Worm (Caenorhabditis elegans) whole organism, late embryonic: ENCODE measurements around the gene paa-1.

ENCODE experiments used
- C38D4.7 ChIP-seq: fragments of 200-800 bp; sonication (Bioruptor generic); optimal IDR thresholded peaks from 2 replicates; lab custom pipeline; 2018; ENCODE audit warnings: mild to moderate bottlenecking, missing genetic modification characterization, moderate library complexity, missing compliant biosample characterization
- K09A11.1 ChIP-seq: sonication (generic microtip); optimal IDR thresholded peaks from 2 replicates; lab custom pipeline; 2017; ENCODE audit warnings: antibody characterized with exemption, mild to moderate bottlenecking, missing genetic modification characterization, missing compliant biosample characterization; ENCODE audit not compliant: insufficient read depth
- Y22D7AL.16 ChIP-seq: sonication (generic microtip); optimal IDR thresholded peaks from 2 replicates; lab custom pipeline; 2016; ENCODE audit warnings: missing genetic modification characterization, missing compliant biosample characterization
- ahr-1 ChIP-seq: sonication (generic microtip); optimal IDR thresholded peaks from 2 replicates; lab custom pipeline; 2016; ENCODE audit warnings: missing genetic modification characterization, missing compliant biosample characterization
- ama-1 ChIP-seq: fragments of 150-350 bp; optimal IDR thresholded peaks from 2 replicates; lab custom pipeline; 2014
- ceh-14 ChIP-seq: sonication (generic microtip); optimal IDR thresholded peaks from 2 replicates; lab custom pipeline; 2016; ENCODE audit warnings: missing genotype, missing genetic modification characterization, missing compliant biosample characterization
- ceh-18 ChIP-seq: sonication (generic microtip); optimal IDR thresholded peaks from 2 replicates; lab custom pipeline; 2016; ENCODE audit warnings: missing genetic modification characterization, missing compliant biosample characterization
- ceh-2 ChIP-seq: sonication (generic microtip); optimal IDR thresholded peaks from 2 replicates; lab custom pipeline; 2016; ENCODE audit warnings: missing genotype, missing genetic modification characterization, missing compliant biosample characterization
- ceh-30 ChIP-seq: fragments of 150-350 bp; optimal IDR thresholded peaks from 2 replicates; lab custom pipeline; 2014; ENCODE audit warnings: missing biosample characterization, missing genetic modification characterization
- ceh-31 ChIP-seq: sonication (generic microtip); optimal IDR thresholded peaks from 2 replicates; lab custom pipeline; 2016; ENCODE audit warnings: missing genetic modification characterization, missing compliant biosample characterization
- ceh-34 ChIP-seq: sonication (generic microtip); optimal IDR thresholded peaks from 2 replicates; lab custom pipeline; 2016; ENCODE audit warnings: mild to moderate bottlenecking, missing genetic modification characterization, missing compliant biosample characterization
- ceh-45 ChIP-seq: fragments of 200-800 bp; sonication (Bioruptor generic); IDR thresholded peaks from 2 replicates; pipeline ENCODE4 v1.3.6; 2022; ENCODE audit warnings: missing genetic modification reagents, missing genetic modification characterization, missing compliant biosample characterization
- ceh-48 ChIP-seq: sonication (generic microtip); optimal IDR thresholded peaks from 2 replicates; lab custom pipeline; 2016; ENCODE audit warnings: missing genetic modification characterization, inconsistent platforms, missing compliant biosample characterization
- ceh-6 ChIP-seq: fragments of 200-800 bp; sonication (Bioruptor generic); optimal IDR thresholded peaks from 2 replicates; lab custom pipeline; 2018; ENCODE audit warnings: mild to moderate bottlenecking, missing genetic modification characterization, missing compliant biosample characterization
- ceh-9 ChIP-seq: sonication (generic microtip); optimal IDR thresholded peaks from 2 replicates; lab custom pipeline; 2016; ENCODE audit warnings: mild to moderate bottlenecking, missing genetic modification characterization, inconsistent platforms, missing compliant biosample characterization
- dmd-4 ChIP-seq: sonication (generic microtip); optimal IDR thresholded peaks from 2 replicates; lab custom pipeline; 2016; ENCODE audit warnings: borderline replicate concordance, missing genetic modification characterization, missing compliant biosample characterization
- dve-1 ChIP-seq: sonication (generic microtip); optimal IDR thresholded peaks from 2 replicates; lab custom pipeline; 2017; ENCODE audit warnings: antibody characterized with exemption, mild to moderate bottlenecking, missing genetic modification characterization, missing compliant biosample characterization
- ets-4 ChIP-seq: sonication (generic microtip); optimal IDR thresholded peaks from 2 replicates; lab custom pipeline; 2016; ENCODE audit warnings: missing genetic modification characterization, missing compliant biosample characterization
- fkh-6 ChIP-seq: sonication (generic microtip); optimal IDR thresholded peaks from 2 replicates; lab custom pipeline; 2016; ENCODE audit warnings: missing genetic modification characterization, missing compliant biosample characterization
- gmeb-2 ChIP-seq: sonication (generic microtip); optimal IDR thresholded peaks from 2 replicates; lab custom pipeline; 2016; ENCODE audit warnings: missing genetic modification characterization, inconsistent platforms, missing compliant biosample characterization
- hlh-13 ChIP-seq: fragments of 200-800 bp; sonication (Bioruptor generic); optimal IDR thresholded peaks from 2 replicates; lab custom pipeline; 2018; ENCODE audit warnings: mild to moderate bottlenecking, missing genetic modification characterization, missing compliant biosample characterization
- hlh-30 ChIP-seq: sonication (generic microtip); optimal IDR thresholded peaks from 2 replicates; lab custom pipeline; 2017; ENCODE audit warnings: antibody characterized with exemption, missing genetic modification characterization, missing compliant biosample characterization; ENCODE audit not compliant: insufficient read depth
- hlh-8 ChIP-seq: sonication (generic microtip); optimal IDR thresholded peaks from 2 replicates; lab custom pipeline; 2016; ENCODE audit warnings: missing genotype, missing genetic modification characterization, missing compliant biosample characterization
- mec-3 ChIP-seq: sonication (generic microtip); optimal IDR thresholded peaks from 2 replicates; lab custom pipeline; 2016; ENCODE audit warnings: borderline replicate concordance, missing genetic modification characterization, missing compliant biosample characterization
- nfya-1 ChIP-seq: sonication (generic microtip); optimal IDR thresholded peaks from 2 replicates; lab custom pipeline; 2017; ENCODE audit warnings: missing genetic modification characterization, mild to moderate bottlenecking, missing compliant biosample characterization, antibody characterized with exemption, moderate library complexity
- pag-3 ChIP-seq: sonication (generic microtip); optimal IDR thresholded peaks from 2 replicates; lab custom pipeline; 2016; ENCODE audit warnings: missing compliant biosample characterization, missing genetic modification characterization, borderline replicate concordance
- pat-9 ChIP-seq: fragments of 200-800 bp; sonication (Bioruptor generic); optimal IDR thresholded peaks from 2 replicates; lab custom pipeline; 2018; ENCODE audit warnings: mild to moderate bottlenecking, missing genetic modification characterization, moderate library complexity, missing compliant biosample characterization
- pha-2 ChIP-seq: sonication (generic microtip); optimal IDR thresholded peaks from 2 replicates; lab custom pipeline; 2017; ENCODE audit warnings: mild to moderate bottlenecking, missing genetic modification characterization, missing compliant biosample characterization
- pros-1 ChIP-seq: fragments of 150-350 bp; optimal IDR thresholded peaks from 2 replicates; lab custom pipeline; 2014; ENCODE audit warnings: missing biosample characterization, missing genetic modification reagents, missing genetic modification characterization
- ref-2 ChIP-seq: sonication (generic microtip); optimal IDR thresholded peaks from 2 replicates; lab custom pipeline; 2016; ENCODE audit warnings: missing genetic modification characterization, missing compliant biosample characterization
- sdc-2 ChIP-seq: sonication (generic microtip); optimal IDR thresholded peaks from 2 replicates; lab custom pipeline; 2016; ENCODE audit warnings: missing genotype, missing genetic modification characterization, missing compliant biosample characterization
- sox-4 ChIP-seq: sonication (generic microtip); optimal IDR thresholded peaks from 2 replicates; lab custom pipeline; 2017; ENCODE audit warnings: mild to moderate bottlenecking, missing genetic modification characterization, inconsistent platforms, missing compliant biosample characterization
- syd-9 ChIP-seq: sonication (generic microtip); optimal IDR thresholded peaks from 2 replicates; lab custom pipeline; 2016; ENCODE audit warnings: mild to moderate bottlenecking, missing genetic modification characterization, moderate library complexity, missing compliant biosample characterization
- tbx-2 ChIP-seq: sonication (generic microtip); optimal IDR thresholded peaks from 2 replicates; lab custom pipeline; 2016; ENCODE audit warnings: missing genetic modification characterization, missing compliant biosample characterization
- ttx-3 ChIP-seq: sonication (generic microtip); optimal IDR thresholded peaks from 2 replicates; lab custom pipeline; 2016; ENCODE audit warnings: missing genetic modification reagents, missing genetic modification characterization, missing compliant biosample characterization
- unc-3 ChIP-seq, 2 experiments: fragments of 200-800 bp in 1 of 2; sonication (Bioruptor generic) in 1 of 2; sonication (generic microtip) in 1 of 2; conservative IDR thresholded peaks in 1 of 2; optimal IDR thresholded peaks in 1 of 2; 2 replicates each; pipeline versions ENCODE4 v1.3.6 to Lab custom; 2016 to 2022; ENCODE audit warnings: missing compliant biosample characterization in 2 of 2, missing genetic modification characterization in 2 of 2, missing genetic modification reagents in 1 of 2
- unc-42 ChIP-seq: sonication (generic microtip); optimal IDR thresholded peaks from 2 replicates; lab custom pipeline; 2016; ENCODE audit warnings: missing genotype, missing genetic modification characterization, missing compliant biosample characterization
- unc-55 ChIP-seq: sonication (generic microtip); optimal IDR thresholded peaks from 2 replicates; lab custom pipeline; 2017; ENCODE audit warnings: missing biosample characterization, missing genetic modification reagents, missing genetic modification characterization

Gene paa-1

DNA sequence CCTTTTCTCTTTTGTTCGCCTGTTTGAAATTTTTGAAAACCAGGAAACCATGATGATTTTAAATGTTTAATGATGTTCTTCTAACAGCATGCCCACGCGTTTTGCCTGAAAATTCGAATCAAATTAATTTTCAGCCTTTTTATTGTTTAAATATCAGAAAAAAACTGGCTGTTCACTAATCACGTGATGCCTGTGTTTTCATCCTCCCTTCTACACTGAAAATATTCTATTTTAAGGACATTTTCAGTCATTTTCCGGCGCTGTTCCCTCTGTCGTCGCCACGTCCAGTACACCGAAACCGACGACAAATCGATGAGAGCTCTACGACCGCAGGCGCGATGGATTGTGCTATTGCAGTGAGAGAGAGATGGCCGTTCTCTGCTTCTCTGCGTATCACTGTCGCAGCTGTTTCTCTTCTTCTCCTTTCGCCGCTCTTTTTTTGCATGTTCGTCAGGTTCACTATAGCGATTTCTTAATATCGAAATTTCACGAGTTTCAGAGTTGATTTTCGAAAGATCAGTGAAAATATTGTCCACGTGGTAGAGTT is 695 bp upstream of the paa-1 start, which contains the start of gene F48E8.8:
Gene F48E8.8 (minus strand): TSS at position 51 of the 547 bp plus-strand sequence.
- TF ChIP-seq ceh-34 (tag; lab: Kevin White, UChicago) (no peak), dmd-4 (tag; lab: Kevin White, UChicago) (no peak), ttx-3 (tag; lab: Kevin White, UChicago) (no peak), tbx-2 (tag; lab: Kevin White, UChicago) (peak; percentile 75), hlh-30 (peak; percentile 38), ceh-48 (tag; lab: Kevin White, UChicago) (peak; percentile 73), hlh-8 (tag; lab: Kevin White, UChicago) (peak; percentile 38), ceh-14 (no peak), unc-55 (GFP tag; lab: Kevin White, UChicago) (peak; percentile 9), nfya-1 (tag; lab: Kevin White, UChicago) (peak; percentile 56), ceh-2 (tag; lab: Kevin White, UChicago) (peak; percentile 20), ceh-31 (peak; percentile 34), ahr-1 (no peak), ref-2 (tag; lab: Kevin White, UChicago) (no peak), unc-42 (tag; lab: Kevin White, UChicago) (peak; percentile 39)

DNA sequence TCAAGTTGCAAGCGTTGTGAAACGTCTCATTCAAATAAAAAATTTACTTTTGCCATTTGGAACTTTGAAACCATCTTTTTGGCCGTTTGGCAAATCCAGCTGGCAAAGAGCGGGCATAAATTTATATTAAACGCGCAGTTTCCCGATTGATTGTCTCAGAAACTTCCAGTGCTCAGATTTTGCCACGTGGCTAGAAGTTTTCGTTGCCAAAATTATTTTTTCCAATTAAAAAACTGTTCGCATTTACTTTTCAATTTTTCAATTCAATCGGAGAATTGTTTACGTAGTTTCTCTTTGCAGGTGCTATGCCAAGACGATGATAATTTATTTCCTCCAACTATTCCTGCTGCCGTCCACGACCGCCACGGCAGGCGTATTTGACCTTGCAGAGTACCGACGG is 2.8 kb downstream of the paa-1 start, which contains the start of gene F48E8.4:
Gene F48E8.4 (plus strand): TSS at position 301 of the 400 bp plus-strand sequence.
- no peak for TF ChIP-seq ttx-3 (tag; lab: Kevin White, UChicago)
- TF ChIP-seq ets-4 (tag; lab: Kevin White, UChicago) = no peak
- no peak for TF ChIP-seq ceh-18
- TF ChIP-seq gmeb-2 (tag; lab: Kevin White, UChicago) = no peak
- no peak for TF ChIP-seq unc-55 (GFP tag; lab: Kevin White, UChicago)
- no peak for TF ChIP-seq ref-2 (tag; lab: Kevin White, UChicago)
- no peak for TF ChIP-seq pag-3 (tag; lab: Kevin White, UChicago)
- no peak for TF ChIP-seq nfya-1 (tag; lab: Kevin White, UChicago)
- TF ChIP-seq hlh-13 (GFP tag; lab: Kevin White, UChicago) = no peak
- no peak for TF ChIP-seq ceh-30 (tag; lab: Kevin White, UChicago)
- TF ChIP-seq Y22D7AL.16 (tag; lab: Kevin White, UChicago) = no peak
- TF ChIP-seq K09A11.1 (tag; lab: Kevin White, UChicago) = no peak

DNA sequence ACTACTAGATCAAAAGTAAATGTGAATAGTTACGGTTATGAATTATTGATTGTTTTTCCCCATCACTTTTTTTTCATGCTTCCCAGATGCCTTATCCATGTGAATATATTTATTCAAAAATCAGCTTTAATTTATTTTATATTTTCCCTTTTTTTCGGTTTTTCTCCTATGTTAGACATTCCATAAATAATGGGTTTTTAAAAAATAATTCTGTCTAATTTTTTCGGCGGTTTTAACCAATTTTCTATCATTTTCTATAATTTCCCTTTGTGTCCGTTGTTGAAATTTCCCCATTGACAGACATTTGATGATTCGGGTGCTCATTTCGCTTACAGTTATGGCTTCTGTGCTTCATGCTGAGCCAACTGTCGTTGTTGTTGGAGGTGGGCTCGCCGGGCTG is 10.5 kb downstream of the paa-1 start, which contains the start of gene F48E8.3:
Gene F48E8.3 (plus strand): TSS at position 301 of the 400 bp plus-strand sequence.
- no peak for TF ChIP-seq ceh-34 (tag; lab: Kevin White, UChicago)
- no peak for TF ChIP-seq C38D4.7 (GFP tag; lab: Kevin White, UChicago)
- no peak for TF ChIP-seq ceh-6 (GFP tag; lab: Kevin White, UChicago)
- no peak for TF ChIP-seq pat-9 (tag; lab: Kevin White, UChicago)
- TF ChIP-seq dve-1 (tag; lab: Kevin White, UChicago) = no peak
- no peak for TF ChIP-seq ama-1 (lab: Kevin White, UChicago)
- TF ChIP-seq, all 69 proteins: peak for 0

DNA sequence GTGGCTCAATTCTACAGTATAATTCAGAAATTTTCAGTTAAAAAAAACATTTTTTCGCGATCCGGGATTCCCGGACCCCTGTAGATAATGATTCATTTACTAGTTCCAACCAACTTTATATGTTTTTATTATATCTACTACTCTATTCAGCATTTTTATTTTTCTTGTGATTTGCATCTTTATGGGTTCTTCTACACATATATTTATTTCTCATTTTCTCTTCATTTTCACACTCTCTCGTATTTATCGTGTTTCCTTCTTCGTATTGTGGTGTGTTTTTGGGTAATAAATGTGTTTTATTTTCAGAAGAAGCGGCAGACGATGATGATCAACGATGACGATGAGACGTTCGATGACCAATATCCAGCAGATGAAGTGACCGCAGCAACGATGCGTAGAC is 13.5 kb downstream of the paa-1 start, which contains the start of gene F48E8.2:
Gene F48E8.2 (plus strand): TSS at position 301 of the 400 bp plus-strand sequence.
- TF ChIP-seq ceh-2 (tag; lab: Kevin White, UChicago) = no peak
- no peak for TF ChIP-seq sox-4 (tag; lab: Kevin White, UChicago)
- no peak for TF ChIP-seq pros-1 (tag; lab: Kevin White, UChicago)
- no peak for TF ChIP-seq mec-3 (tag; lab: Kevin White, UChicago)
- TF ChIP-seq ceh-9 (tag; lab: Kevin White, UChicago) = no peak

DNA sequence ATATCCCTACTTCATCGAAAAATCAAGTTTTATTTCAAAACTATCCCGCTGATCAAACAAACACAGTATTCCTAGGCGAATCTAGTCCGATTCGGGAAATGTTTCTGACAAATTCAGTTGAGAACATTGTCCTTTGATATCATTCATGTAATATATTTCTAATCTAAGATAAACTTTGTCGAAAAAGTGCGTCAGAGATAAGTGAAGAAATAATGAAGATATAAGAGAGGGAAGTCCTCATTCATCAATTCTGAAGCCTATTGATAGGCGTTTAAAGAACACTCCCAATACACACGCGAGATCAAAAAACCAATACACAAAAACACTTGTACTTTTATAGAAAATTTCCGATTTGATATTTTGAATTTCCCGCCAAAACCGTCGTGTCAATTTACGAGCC is 14.3 kb downstream of the paa-1 start:
- TF ChIP-seq sdc-2 (tag; lab: Kevin White, UChicago) = no peak
- no peak for TF ChIP-seq syd-9 (tag; lab: Kevin White, UChicago)
- no peak for TF ChIP-seq unc-3 (GFP tag; conservative IDR thresholded peaks at IDR 0.05; lab: Robert Waterston, UW)
- no peak for TF ChIP-seq unc-3 (tag; optimal IDR thresholded peaks at IDR 0.05; lab: Kevin White, UChicago)
- no peak for TF ChIP-seq unc-42 (tag; lab: Kevin White, UChicago)
- TF ChIP-seq fkh-6 = no peak
- TF ChIP-seq pat-9 (tag; lab: Kevin White, UChicago) = no peak
- TF ChIP-seq ceh-34 (tag; lab: Kevin White, UChicago) = no peak
- TF ChIP-seq C38D4.7 (GFP tag; lab: Kevin White, UChicago) = no peak
- TF ChIP-seq ttx-3 (tag; lab: Kevin White, UChicago) = no peak
- no peak for TF ChIP-seq ceh-31
- no peak for TF ChIP-seq hlh-8 (tag; lab: Kevin White, UChicago)
- no peak for TF ChIP-seq nfya-1 (tag; lab: Kevin White, UChicago)
- TF ChIP-seq pha-2 (tag; lab: Kevin White, UChicago) = no peak
- no peak for TF ChIP-seq hlh-30
- no peak for TF ChIP-seq ceh-45 (GFP tag; lab: Robert Waterston, UW)
- TF ChIP-seq, all 69 proteins: peak for 0
